Worm (Caenorhabditis elegans) whole organism, L4 larva: ENCODE measurements around the gene str-204.

Experiments
- F26F4.8 ChIP-seq: fragments of 200-800 bp; sonication (Bioruptor generic); conservative IDR thresholded peaks from 2 replicates; pipeline ENCODE4 v1.3.6; 2022; ENCODE audit warnings: missing genetic modification characterization, missing compliant biosample characterization
- F49E8.2 ChIP-seq: sonication (generic microtip); optimal IDR thresholded peaks from 2 replicates; lab custom pipeline; 2016; ENCODE audit warnings: missing compliant biosample characterization, mild to moderate bottlenecking, missing genetic modification characterization, borderline replicate concordance
- Y75B8A.6 ChIP-seq: fragments of 200-800 bp; sonication (Bioruptor generic); IDR thresholded peaks from 2 replicates; pipeline ENCODE4 v1.3.6; 2022; ENCODE audit warnings: missing genetic modification reagents, missing genetic modification characterization, missing compliant biosample characterization
- ZK337.2 ChIP-seq: fragments of 200-800 bp; sonication (Bioruptor generic); IDR thresholded peaks from 2 replicates; pipeline ENCODE4 v1.3.6; 2022; ENCODE audit warnings: missing genetic modification reagents, missing genetic modification characterization, missing compliant biosample characterization
- aha-1 ChIP-seq: fragments of 150-350 bp; peaks from one replicate; lab custom pipeline; 2014; ENCODE audit warnings: missing biosample characterization, missing genetic modification characterization
- aly-2 ChIP-seq: sonication (generic microtip); optimal IDR thresholded peaks from 2 replicates; lab custom pipeline; 2018; ENCODE audit warnings: missing biosample characterization, missing genetic modification characterization
- attf-4 ChIP-seq: sonication (generic microtip); optimal IDR thresholded peaks from 3 replicates; lab custom pipeline; 2017; ENCODE audit warnings: missing biosample characterization, missing genetic modification characterization
- ceh-32 ChIP-seq: sonication (generic microtip); optimal IDR thresholded peaks from 2 replicates; lab custom pipeline; 2016; ENCODE audit warnings: mild to moderate bottlenecking, missing genetic modification characterization, missing compliant biosample characterization; ENCODE audit not compliant: poor library complexity
- ceh-44 ChIP-seq: fragments of 200-800 bp; sonication (Bioruptor generic); IDR thresholded peaks from 2 replicates; pipeline ENCODE4 v1.3.6; 2022; ENCODE audit warnings: missing genetic modification reagents, missing genetic modification characterization, missing compliant biosample characterization
- ceh-82 ChIP-seq: sonication (generic microtip); optimal IDR thresholded peaks from 2 replicates; lab custom pipeline; 2017; ENCODE audit warnings: missing biosample characterization, missing genetic modification characterization
- ces-1 ChIP-seq: fragments of 150-350 bp; sonication (generic microtip); optimal IDR thresholded peaks from 4 replicates; lab custom pipeline; 2014; ENCODE audit warnings: missing biosample characterization, missing genetic modification reagents, missing genetic modification characterization
- cey-2 ChIP-seq: sonication (generic microtip); optimal IDR thresholded peaks from 3 replicates; lab custom pipeline; 2017; ENCODE audit warnings: missing genetic modification characterization, mild to moderate bottlenecking, missing compliant biosample characterization, antibody characterized with exemption, borderline replicate concordance; ENCODE audit not compliant: insufficient read depth
- ctbp-1 ChIP-seq: fragments of 200-800 bp; sonication (Bioruptor generic); IDR thresholded peaks from 2 replicates; pipeline ENCODE4 v1.3.6; 2022; ENCODE audit warnings: missing genetic modification reagents, missing genetic modification characterization, missing compliant biosample characterization
- daf-19 ChIP-seq: fragments of 200-800 bp; sonication (Bioruptor generic); conservative IDR thresholded peaks from 2 replicates; pipeline ENCODE4 v1.3.6; 2022; ENCODE audit warnings: missing genetic modification characterization, missing compliant biosample characterization
- dmd-6 ChIP-seq: fragments of 200-800 bp; sonication (Bioruptor generic); IDR thresholded peaks from 2 replicates; pipeline ENCODE4 v1.3.6; 2022; ENCODE audit warnings: missing genetic modification reagents, missing genetic modification characterization, missing compliant biosample characterization
- dmd-9 ChIP-seq: fragments of 200-800 bp; sonication (Bioruptor generic); IDR thresholded peaks from 2 replicates; pipeline ENCODE4 v1.3.6; 2022; ENCODE audit warnings: missing genetic modification reagents, missing genetic modification characterization, missing compliant biosample characterization
- duxl-1 ChIP-seq: sonication (generic microtip); optimal IDR thresholded peaks from 2 replicates; lab custom pipeline; 2016; ENCODE audit warnings: mild to moderate bottlenecking, missing genetic modification characterization, moderate library complexity, missing compliant biosample characterization; ENCODE audit not compliant: poor library complexity
- dve-1 ChIP-seq: sonication (generic microtip); optimal IDR thresholded peaks from 2 replicates; lab custom pipeline; 2017; ENCODE audit warnings: antibody characterized with exemption, mild to moderate bottlenecking, missing genetic modification characterization, missing compliant biosample characterization; ENCODE audit not compliant: insufficient read depth
- egl-43 ChIP-seq: fragments of 200-800 bp; sonication (Bioruptor generic); IDR thresholded peaks from 2 replicates; pipeline ENCODE4 v1.3.6; 2022; ENCODE audit warnings: missing genetic modification reagents, missing genetic modification characterization, missing compliant biosample characterization
- fos-1 ChIP-seq: fragments of 150-350 bp; optimal IDR thresholded peaks from 2 replicates; lab custom pipeline; 2014; ENCODE audit warnings: missing biosample characterization, missing genetic modification characterization
- hlh-30 ChIP-seq: sonication (generic microtip); optimal IDR thresholded peaks from 2 replicates; lab custom pipeline; 2017; ENCODE audit warnings: antibody characterized with exemption, mild to moderate bottlenecking, missing genetic modification characterization, missing compliant biosample characterization; ENCODE audit not compliant: insufficient read depth
- hmg-1.1 ChIP-seq: fragments of 200-800 bp; sonication (Bioruptor generic); IDR thresholded peaks from 2 replicates; pipeline ENCODE4 v1.3.6; 2022; ENCODE audit warnings: missing genetic modification reagents, missing genetic modification characterization, missing compliant biosample characterization
- jun-1 ChIP-seq: fragments of 150-350 bp; optimal IDR thresholded peaks from 2 replicates; lab custom pipeline; 2014; ENCODE audit warnings: missing biosample characterization, missing genetic modification reagents, missing genetic modification characterization
- lim-7 ChIP-seq: fragments of 200-800 bp; sonication (Bioruptor generic); IDR thresholded peaks from 2 replicates; pipeline ENCODE4 v1.3.6; 2022; ENCODE audit warnings: missing genetic modification characterization, missing compliant biosample characterization
- lin-13 ChIP-seq: fragments of 150-350 bp; optimal IDR thresholded peaks from 2 replicates; lab custom pipeline; 2014; ENCODE audit warnings: missing biosample characterization, missing genetic modification reagents, missing genetic modification characterization
- lin-39 ChIP-seq: fragments of 150-350 bp; optimal IDR thresholded peaks from 2 replicates; lab custom pipeline; 2014; ENCODE audit warnings: missing biosample characterization, missing genetic modification reagents, missing genetic modification characterization
- lir-3 ChIP-seq: sonication (generic microtip); optimal IDR thresholded peaks from 2 replicates; lab custom pipeline; 2016; ENCODE audit warnings: mild to moderate bottlenecking, missing genetic modification characterization, missing compliant biosample characterization
- mdt-29 ChIP-seq: fragments of 200-800 bp; sonication (Bioruptor generic); IDR thresholded peaks from 2 replicates; pipeline ENCODE4 v1.3.6; 2022; ENCODE audit warnings: missing genetic modification reagents, missing genetic modification characterization, missing compliant biosample characterization
- mxl-2 ChIP-seq: fragments of 200-800 bp; sonication (Bioruptor generic); conservative IDR thresholded peaks from 2 replicates; pipeline ENCODE4 v1.3.6; 2022; ENCODE audit warnings: missing genetic modification reagents, missing genetic modification characterization, missing compliant biosample characterization
- nhr-102 ChIP-seq: sonication (generic microtip); optimal IDR thresholded peaks from 2 replicates; lab custom pipeline; 2016; ENCODE audit warnings: mild to moderate bottlenecking, missing genetic modification characterization, moderate library complexity, missing compliant biosample characterization
- nhr-11 ChIP-seq: fragments of 150-350 bp; optimal IDR thresholded peaks from 2 replicates; lab custom pipeline; 2014; ENCODE audit warnings: missing biosample characterization, missing genetic modification characterization
- nhr-111 ChIP-seq: fragments of 200-800 bp; sonication (Bioruptor generic); optimal IDR thresholded peaks from 2 replicates; lab custom pipeline; 2018; ENCODE audit warnings: mild to moderate bottlenecking, missing genetic modification characterization, missing compliant biosample characterization
- nhr-237 ChIP-seq: sonication (generic microtip); optimal IDR thresholded peaks from 2 replicates; lab custom pipeline; 2017; ENCODE audit warnings: missing biosample characterization, missing genetic modification characterization
- nhr-25 ChIP-seq: sonication (generic microtip); optimal IDR thresholded peaks from 2 replicates; lab custom pipeline; 2017; ENCODE audit warnings: missing genetic modification characterization, mild to moderate bottlenecking, missing compliant biosample characterization, antibody characterized with exemption, moderate library complexity, borderline replicate concordance; ENCODE audit not compliant: insufficient read depth
- nhr-28 ChIP-seq: fragments of 150-350 bp; optimal IDR thresholded peaks from 2 replicates; lab custom pipeline; 2014; ENCODE audit warnings: missing biosample characterization, missing genetic modification characterization
- nhr-41 ChIP-seq: fragments of 200-800 bp; sonication (Bioruptor generic); IDR thresholded peaks from 2 replicates; pipeline ENCODE4 v1.3.6; 2022; ENCODE audit warnings: missing genetic modification reagents, missing genetic modification characterization, missing compliant biosample characterization
- nhr-48 ChIP-seq: sonication (generic microtip); optimal IDR thresholded peaks from 2 replicates; lab custom pipeline; 2016; ENCODE audit warnings: mild to moderate bottlenecking, missing genetic modification characterization, missing compliant biosample characterization
- pha-4 ChIP-seq, 2 experiments: fragments of 150-350 bp in 1 of 2; fragments of 200-800 bp in 1 of 2; sonication (Bioruptor generic) in 1 of 2; IDR thresholded peaks in 1 of 2; optimal IDR thresholded peaks in 1 of 2; 2 replicates each; pipeline versions ENCODE4 v1.3.6 to Lab custom; 2014 to 2022; ENCODE audit warnings: missing genetic modification characterization in 2 of 2, missing genetic modification reagents in 2 of 2, missing biosample characterization in 1 of 2, missing compliant biosample characterization in 1 of 2
- php-3 ChIP-seq: fragments of 200-800 bp; sonication (Bioruptor generic); IDR thresholded peaks from 2 replicates; pipeline ENCODE4 v1.3.6; 2022; ENCODE audit warnings: missing genetic modification reagents, missing genetic modification characterization, missing compliant biosample characterization
- snpc-1.2 ChIP-seq: fragments of 200-800 bp; sonication (Bioruptor generic); IDR thresholded peaks from 2 replicates; pipeline ENCODE4 v1.3.6; 2022; ENCODE audit warnings: missing genetic modification reagents, missing genetic modification characterization, missing compliant biosample characterization
- spr-1 ChIP-seq: sonication (generic microtip); optimal IDR thresholded peaks from 2 replicates; lab custom pipeline; 2016; ENCODE audit warnings: mild to moderate bottlenecking, missing genetic modification characterization, missing compliant biosample characterization
- spr-3 ChIP-seq: fragments of 200-800 bp; sonication (Bioruptor generic); optimal IDR thresholded peaks from 2 replicates; lab custom pipeline; 2018; ENCODE audit warnings: mild to moderate bottlenecking, missing genetic modification characterization, missing compliant biosample characterization
- unc-39 ChIP-seq: sonication (generic microtip); optimal IDR thresholded peaks from 2 replicates; lab custom pipeline; 2017; ENCODE audit warnings: missing biosample characterization, missing genetic modification characterization
- zip-11 ChIP-seq: fragments of 200-800 bp; sonication (Bioruptor generic); IDR thresholded peaks from 2 replicates; pipeline ENCODE4 v1.3.6; 2022; ENCODE audit warnings: missing genetic modification characterization, missing compliant biosample characterization
- zip-2 ChIP-seq: fragments of 150-350 bp; optimal IDR thresholded peaks from 2 replicates; lab custom pipeline; 2014; ENCODE audit warnings: missing biosample characterization, missing genetic modification characterization
- ztf-11 ChIP-seq: fragments of 150-350 bp; optimal IDR thresholded peaks from 2 replicates; lab custom pipeline; 2014; ENCODE audit warnings: missing biosample characterization, missing genetic modification characterization

The str-204 gene

ce11 chrV:7153046-7153445 lies 6.4 kb upstream of the str-204 start, which contains the start of gene fat-7:
Gene fat-7, minus strand, starts transcription at chrV:7153146.
- no peak for TF ChIP-seq ztf-11
- no peak for TF ChIP-seq dve-1 (tag; lab: Kevin White, UChicago)
- TF ChIP-seq jun-1 (tag; lab: Kevin White, UChicago), result no peak
- TF ChIP-seq nhr-28, result no peak
- no peak for TF ChIP-seq lin-39 (tag; lab: Kevin White, UChicago)
- no peak for TF ChIP-seq cey-2 (tag; lab: Kevin White, UChicago)
- no peak for TF ChIP-seq nhr-111 (GFP tag; lab: Kevin White, UChicago)
- no peak for TF ChIP-seq mxl-2 (GFP tag; lab: Robert Waterston, UW)
- no peak for TF ChIP-seq lir-3

- TF ChIP-seq F49E8.2 (tag; lab: Kevin White, UChicago) (no peak), daf-19 (GFP tag; lab: Robert Waterston, UW) (no peak), aha-1 (tag; lab: Kevin White, UChicago) (peak; percentile 68)
Measured at ce11 chrV:7156079-7156478, 3.4 kb upstream of the str-204 start, which contains the start of gene F10D2.10. Gene F10D2.10, minus strand, starts transcription at chrV:7156179.

- no peak for TF ChIP-seq nhr-25 (tag; lab: Kevin White, UChicago)
- TF ChIP-seq duxl-1, result no peak
- TF ChIP-seq lim-7, result no peak
- no peak for TF ChIP-seq egl-43 (GFP tag; lab: Robert Waterston, UW)
- TF ChIP-seq dmd-9 (GFP tag; lab: Robert Waterston, UW), result no peak
- no peak for TF ChIP-seq aha-1 (tag; lab: Kevin White, UChicago)
- TF ChIP-seq F26F4.8 (GFP tag; lab: Robert Waterston, UW), result no peak
- no peak for TF ChIP-seq zip-2
- peak; percentile 68 for TF ChIP-seq nhr-102
- TF ChIP-seq attf-4 (tag; lab: Kevin White, UChicago), result no peak
- peak; percentile 1 for TF ChIP-seq hlh-30
- no peak for TF ChIP-seq nhr-11 (tag; lab: Kevin White, UChicago)
- no peak for TF ChIP-seq ceh-32
- no peak for TF ChIP-seq mdt-29 (GFP tag; lab: Robert Waterston, UW)
- no peak for TF ChIP-seq unc-39 (tag; lab: Kevin White, UChicago)
- no peak for TF ChIP-seq hmg-1.1 (GFP tag; lab: Robert Waterston, UW)
- TF ChIP-seq nhr-48, result no peak
- no peak for TF ChIP-seq cey-2 (tag; lab: Kevin White, UChicago)
- TF ChIP-seq nhr-41, result no peak
- TF ChIP-seq dmd-6, result peak; percentile 70
- no peak for TF ChIP-seq lin-13
- no peak for TF ChIP-seq aly-2
- no peak for TF ChIP-seq spr-1 (tag; lab: Kevin White, UChicago)
- no peak for TF ChIP-seq pha-4 (GFP tag; IDR thresholded peaks at IDR 0.05; lab: Robert Waterston, UW)
- TF ChIP-seq pha-4 (tag; optimal IDR thresholded peaks at IDR 0.05; lab: Kevin White, UChicago), result no peak
- TF ChIP-seq ctbp-1 (GFP tag; lab: Robert Waterston, UW), result no peak
- TF ChIP-seq ceh-82, result no peak
- no peak for TF ChIP-seq fos-1 (tag; lab: Kevin White, UChicago)
- no peak for TF ChIP-seq snpc-1.2 (GFP tag; lab: Robert Waterston, UW)
- no peak for TF ChIP-seq ceh-44
- TF ChIP-seq php-3 (GFP tag; lab: Robert Waterston, UW), result 0 out of 2 replicates have a peak, but pooled peaks have one; percentile 47
- no peak for TF ChIP-seq nhr-237 (tag; lab: Kevin White, UChicago)
- TF ChIP-seq ztf-11, result no peak
- TF ChIP-seq lir-3, result no peak
- no peak for TF ChIP-seq lin-39 (tag; lab: Kevin White, UChicago)
- no peak for TF ChIP-seq ZK337.2 (GFP tag; lab: Robert Waterston, UW)
- TF ChIP-seq ces-1, result no peak
- no peak for TF ChIP-seq spr-3
- TF ChIP-seq Y75B8A.6 (GFP tag; lab: Robert Waterston, UW), result no peak
- no peak for TF ChIP-seq zip-11 (GFP tag; lab: Robert Waterston, UW)
Measured at ce11 chrV:7157089-7157488, 2.4 kb upstream of the str-204 start, which contains the start of gene ugt-39. Gene ugt-39, plus strand, starts transcription at chrV:7157142.
